Fruit fly (Drosophila melanogaster): Measurements from ENCODE around the gene roq.

The roq gene

dm6 chr3L:16381184-16381797 is 2.9 kb upstream of the roq start, which contains the start of gene Agpat4:
Agpat4 (minus strand) TSS chr3L:16381570.
- TF ChIP-seq CG8478 (optimal IDR thresholded peaks at IDR 0.05): no peak
- no peak for TF ChIP-seq usp (GFP tag; optimal IDR thresholded peaks at IDR 0.05)
- no peak for TF ChIP-seq psq (optimal IDR thresholded peaks at IDR 0.05)
- TF ChIP-seq Dll (optimal IDR thresholded peaks at IDR 0.05): no peak
- no peak for TF ChIP-seq pan (optimal IDR thresholded peaks at IDR 0.05)
- no peak for TF ChIP-seq EcR (GFP tag; optimal IDR thresholded peaks at IDR 0.05)

- TF ChIP-seq CG8478 (optimal IDR thresholded peaks at IDR 0.05) (no peak), EcR (GFP tag; optimal IDR thresholded peaks at IDR 0.05) (no peak), usp (GFP tag; optimal IDR thresholded peaks at IDR 0.05) (no peak), pan (optimal IDR thresholded peaks at IDR 0.05) (no peak), psq (optimal IDR thresholded peaks at IDR 0.05) (no peak), Dll (optimal IDR thresholded peaks at IDR 0.05) (no peak)
Observed at dm6 chr3L:16380770-16381169, 2.4 kb upstream of the roq start.

dm6 chr3L:16369526-16369925 is 8.8 kb downstream of the roq start, which contains the start of gene CG18814:
CG18814 (plus strand) TSS chr3L:16369826.
- TF ChIP-seq CG8478 (optimal IDR thresholded peaks at IDR 0.05) (no peak), Dll (optimal IDR thresholded peaks at IDR 0.05) (no peak), EcR (GFP tag; optimal IDR thresholded peaks at IDR 0.05) (no peak), usp (GFP tag; optimal IDR thresholded peaks at IDR 0.05) (no peak), psq (optimal IDR thresholded peaks at IDR 0.05) (no peak), pan (optimal IDR thresholded peaks at IDR 0.05) (no peak)

- TF ChIP-seq EcR (GFP tag; optimal IDR thresholded peaks at IDR 0.05) (no peak), Dll (optimal IDR thresholded peaks at IDR 0.05) (no peak), CG8478 (optimal IDR thresholded peaks at IDR 0.05) (no peak), usp (GFP tag; optimal IDR thresholded peaks at IDR 0.05) (no peak), pan (optimal IDR thresholded peaks at IDR 0.05) (no peak), psq (optimal IDR thresholded peaks at IDR 0.05) (no peak)
Observed at dm6 chr3L:16368199-16368598, 10.2 kb downstream of the roq start, which contains the start of gene CG4842. CG4842 (plus strand) TSS chr3L:16368389.

- TF ChIP-seq pan (optimal IDR thresholded peaks at IDR 0.05) (no peak), Dll (optimal IDR thresholded peaks at IDR 0.05) (no peak), CG8478 (optimal IDR thresholded peaks at IDR 0.05) (no peak), psq (optimal IDR thresholded peaks at IDR 0.05) (no peak), usp (GFP tag; optimal IDR thresholded peaks at IDR 0.05) (no peak), EcR (GFP tag; optimal IDR thresholded peaks at IDR 0.05) (no peak)
Observed at dm6 chr3L:16367240-16367639, 11.1 kb downstream of the roq start, which contains the start of gene Cpr72Ec. Cpr72Ec (minus strand) TSS chr3L:16367340.

dm6 chr3L:16364599-16364998 is 13.8 kb downstream of the roq start, which contains the start of gene Cpr72Eb:
Cpr72Eb (plus strand) TSS chr3L:16364899.
- no peak for TF ChIP-seq pan (optimal IDR thresholded peaks at IDR 0.05)
- no peak for TF ChIP-seq Dll (optimal IDR thresholded peaks at IDR 0.05)
- TF ChIP-seq CG8478 (optimal IDR thresholded peaks at IDR 0.05): no peak
- no peak for TF ChIP-seq EcR (GFP tag; optimal IDR thresholded peaks at IDR 0.05)
- no peak for TF ChIP-seq psq (optimal IDR thresholded peaks at IDR 0.05)
- no peak for TF ChIP-seq usp (GFP tag; optimal IDR thresholded peaks at IDR 0.05)

dm6 chr3L:16364182-16364581 is 14.2 kb downstream of the roq start:
- no peak for TF ChIP-seq EcR (GFP tag; optimal IDR thresholded peaks at IDR 0.05)
- TF ChIP-seq CG8478 (optimal IDR thresholded peaks at IDR 0.05): no peak
- no peak for TF ChIP-seq usp (GFP tag; optimal IDR thresholded peaks at IDR 0.05)

dm6 chr3L:16362119-16362653 is 16.2 kb downstream of the roq start, which contains the start of gene Cpr72Ea:
Cpr72Ea (plus strand) TSS chr3L:16362603.
- TF ChIP-seq Dll (optimal IDR thresholded peaks at IDR 0.05) (no peak), CG8478 (optimal IDR thresholded peaks at IDR 0.05) (no peak), usp (GFP tag; optimal IDR thresholded peaks at IDR 0.05) (no peak), EcR (GFP tag; optimal IDR thresholded peaks at IDR 0.05) (no peak), psq (optimal IDR thresholded peaks at IDR 0.05) (no peak), pan (optimal IDR thresholded peaks at IDR 0.05) (no peak)

dm6 chr3L:16361200-16361815 is 17.1 kb downstream of the roq start:
- no peak for TF ChIP-seq CG8478 (optimal IDR thresholded peaks at IDR 0.05)
- no peak for TF ChIP-seq EcR (GFP tag; optimal IDR thresholded peaks at IDR 0.05)
- TF ChIP-seq Dll (optimal IDR thresholded peaks at IDR 0.05): no peak
- no peak for TF ChIP-seq usp (GFP tag; optimal IDR thresholded peaks at IDR 0.05)
- TF ChIP-seq pan (optimal IDR thresholded peaks at IDR 0.05): no peak
- no peak for TF ChIP-seq psq (optimal IDR thresholded peaks at IDR 0.05)

- no peak for TF ChIP-seq pan (optimal IDR thresholded peaks at IDR 0.05)
- no peak for TF ChIP-seq psq (optimal IDR thresholded peaks at IDR 0.05)
- TF ChIP-seq Dll (optimal IDR thresholded peaks at IDR 0.05): no peak
- TF ChIP-seq CG8478 (optimal IDR thresholded peaks at IDR 0.05): no peak
- TF ChIP-seq usp (GFP tag; optimal IDR thresholded peaks at IDR 0.05): no peak
- no peak for TF ChIP-seq EcR (GFP tag; optimal IDR thresholded peaks at IDR 0.05)
Observed at dm6 chr3L:16359795-16360194, 18.6 kb downstream of the roq start.

- TF ChIP-seq usp (GFP tag; optimal IDR thresholded peaks at IDR 0.05) (no peak), Dll (optimal IDR thresholded peaks at IDR 0.05) (no peak), CG8478 (optimal IDR thresholded peaks at IDR 0.05) (no peak), psq (optimal IDR thresholded peaks at IDR 0.05) (no peak), EcR (GFP tag; optimal IDR thresholded peaks at IDR 0.05) (no peak), pan (optimal IDR thresholded peaks at IDR 0.05) (no peak)
Observed at dm6 chr3L:16359219-16359748, 19.1 kb downstream of the roq start, which contains the start of gene ringer. ringer (minus strand) TSS chr3L:16359428.

- TF ChIP-seq usp (GFP tag; optimal IDR thresholded peaks at IDR 0.05) (no peak), EcR (GFP tag; optimal IDR thresholded peaks at IDR 0.05) (no peak), psq (optimal IDR thresholded peaks at IDR 0.05) (no peak), CG8478 (optimal IDR thresholded peaks at IDR 0.05) (no peak), pan (optimal IDR thresholded peaks at IDR 0.05) (no peak), Dll (optimal IDR thresholded peaks at IDR 0.05) (no peak)
Observed at dm6 chr3L:16357860-16358259, 20.5 kb downstream of the roq start.
